Worm (Caenorhabditis elegans) whole organism, young adult: ENCODE measurements around the gene C49F5.8.

ENCODE experiments used
- B0019.2 ChIP-seq: fragments of 200-800 bp; sonication (Bioruptor generic); conservative IDR thresholded peaks from 2 replicates; pipeline ENCODE4 v1.3.6; 2022; ENCODE audit warnings: missing genetic modification reagents, missing genetic modification characterization, missing compliant biosample characterization
- B0261.1 ChIP-seq: sonication (generic microtip); optimal IDR thresholded peaks from 2 replicates; lab custom pipeline; 2016; ENCODE audit warnings: mild to moderate bottlenecking, missing genetic modification characterization, moderate library complexity, missing compliant biosample characterization
- B0336.3 ChIP-seq: fragments of 200-800 bp; sonication (Bioruptor generic); IDR thresholded peaks from 2 replicates; pipeline ENCODE4 v1.3.6; 2022; ENCODE audit warnings: missing genetic modification characterization, missing compliant biosample characterization
- F39B2.1 ChIP-seq: fragments of 200-800 bp; sonication (Bioruptor generic); IDR thresholded peaks from 2 replicates; pipeline ENCODE4 v1.3.6; 2022; ENCODE audit warnings: missing genetic modification reagents, missing genetic modification characterization, missing compliant biosample characterization
- F55B11.4 ChIP-seq: sonication (generic microtip); optimal IDR thresholded peaks from 2 replicates; lab custom pipeline; 2016; ENCODE audit warnings: missing compliant biosample characterization, missing genetic modification characterization, borderline replicate concordance; ENCODE audit not compliant: insufficient read depth
- F57A8.1 ChIP-seq: fragments of 200-800 bp; sonication (Bioruptor generic); optimal IDR thresholded peaks from 2 replicates; lab custom pipeline; 2018; ENCODE audit warnings: mild to moderate bottlenecking, missing genetic modification characterization, moderate library complexity, missing compliant biosample characterization
- K11D2.4 ChIP-seq: fragments of 200-800 bp; sonication (Bioruptor generic); IDR thresholded peaks from 2 replicates; pipeline ENCODE4 v1.3.6; 2022; ENCODE audit warnings: missing genetic modification reagents, missing genetic modification characterization, missing compliant biosample characterization
- T26A5.8 ChIP-seq: sonication (generic microtip); optimal IDR thresholded peaks from 2 replicates; lab custom pipeline; 2016; ENCODE audit warnings: missing genetic modification characterization, missing compliant biosample characterization
- Y53G8AR.9 ChIP-seq: fragments of 200-800 bp; sonication (Bioruptor generic); conservative IDR thresholded peaks from 2 replicates; pipeline ENCODE4 v1.3.6; 2022; ENCODE audit warnings: missing genetic modification reagents, missing genetic modification characterization, missing compliant biosample characterization
- Y56A3A.18 ChIP-seq: fragments of 200-800 bp; sonication (Bioruptor generic); IDR thresholded peaks from 2 replicates; pipeline ENCODE4 v1.3.6; 2022; ENCODE audit warnings: missing genetic modification reagents, missing genetic modification characterization, missing compliant biosample characterization
- ZK185.1 ChIP-seq: sonication (generic microtip); optimal IDR thresholded peaks from 2 replicates; lab custom pipeline; 2016; ENCODE audit warnings: mild to moderate bottlenecking, missing genetic modification characterization, missing compliant biosample characterization; ENCODE audit not compliant: poor library complexity, severe bottlenecking
- akir-1 ChIP-seq: fragments of 200-800 bp; sonication (Bioruptor generic); optimal IDR thresholded peaks from 2 replicates; lab custom pipeline; 2018; ENCODE audit warnings: mild to moderate bottlenecking, missing genetic modification characterization, moderate library complexity, missing compliant biosample characterization
- atf-7 ChIP-seq: sonication (generic microtip); optimal IDR thresholded peaks from 2 replicates; lab custom pipeline; 2017; ENCODE audit warnings: mild to moderate bottlenecking, missing genetic modification characterization, missing compliant biosample characterization
- cebp-1 ChIP-seq, 2 experiments: fragments of 200-800 bp in 1 of 2; sonication (Bioruptor generic) in 1 of 2; sonication (generic microtip) in 1 of 2; IDR thresholded peaks in 1 of 2; optimal IDR thresholded peaks in 1 of 2; 2 replicates each; pipeline versions ENCODE4 v1.3.6 to Lab custom; 2017 to 2022; ENCODE audit warnings: missing compliant biosample characterization in 2 of 2, missing genetic modification characterization in 2 of 2, mild to moderate bottlenecking in 1 of 2, missing genetic modification reagents in 1 of 2, moderate library complexity in 1 of 2
- ceh-58 ChIP-seq: fragments of 200-800 bp; sonication (Bioruptor generic); IDR thresholded peaks from 2 replicates; pipeline ENCODE4 v1.3.6; 2022; ENCODE audit warnings: missing genetic modification characterization, missing compliant biosample characterization
- ceh-91 ChIP-seq: fragments of 200-800 bp; sonication (Bioruptor generic); IDR thresholded peaks from 2 replicates; pipeline ENCODE4 v1.3.6; 2022; ENCODE audit warnings: missing genetic modification reagents, missing genetic modification characterization, missing compliant biosample characterization
- chd-7 ChIP-seq: sonication (generic microtip); optimal IDR thresholded peaks from 2 replicates; lab custom pipeline; 2016; ENCODE audit warnings: mild to moderate bottlenecking, missing genetic modification characterization, moderate library complexity, missing compliant biosample characterization
- dox-1 ChIP-seq: fragments of 200-800 bp; sonication (Bioruptor generic); IDR thresholded peaks from 2 replicates; pipeline ENCODE4 v1.3.6; 2022; ENCODE audit warnings: missing genetic modification reagents, missing genetic modification characterization, missing compliant biosample characterization
- efl-1 ChIP-seq: fragments of 150-350 bp; optimal IDR thresholded peaks from 2 replicates; lab custom pipeline; 2014; ENCODE audit warnings: missing biosample characterization, missing genetic modification reagents, missing genetic modification characterization
- hmg-1.2 ChIP-seq: fragments of 200-800 bp; sonication (Bioruptor generic); IDR thresholded peaks from 2 replicates; pipeline ENCODE4 v1.3.6; 2022; ENCODE audit warnings: missing genetic modification reagents, missing genetic modification characterization, missing compliant biosample characterization
- hsf-1 ChIP-seq: fragments of 200-800 bp; sonication (Bioruptor generic); IDR thresholded peaks from 2 replicates; pipeline ENCODE4 v1.3.6; 2022; ENCODE audit warnings: missing genetic modification reagents, missing genetic modification characterization, missing compliant biosample characterization
- let-526 ChIP-seq: fragments of 200-800 bp; sonication (Bioruptor generic); IDR thresholded peaks from 2 replicates; pipeline ENCODE4 v1.3.6; 2022; ENCODE audit warnings: missing genetic modification reagents, missing genetic modification characterization, missing compliant biosample characterization
- lir-1 ChIP-seq: fragments of 200-800 bp; sonication (Bioruptor generic); conservative IDR thresholded peaks from 2 replicates; pipeline ENCODE4 v1.3.6; 2022; ENCODE audit warnings: missing genetic modification reagents, missing genetic modification characterization, missing compliant biosample characterization
- mcd-1 ChIP-seq: fragments of 200-800 bp; sonication (Bioruptor generic); IDR thresholded peaks from 2 replicates; pipeline ENCODE4 v1.3.6; 2022; ENCODE audit warnings: missing genetic modification reagents, missing genetic modification characterization, missing compliant biosample characterization
- nfya-2 ChIP-seq: fragments of 200-800 bp; sonication (Bioruptor generic); IDR thresholded peaks from 2 replicates; pipeline ENCODE4 v1.3.6; 2022; ENCODE audit warnings: missing genetic modification reagents, missing genetic modification characterization, missing compliant biosample characterization
- nhr-120 ChIP-seq: fragments of 200-800 bp; sonication (Bioruptor generic); IDR thresholded peaks from 2 replicates; pipeline ENCODE4 v1.3.6; 2022; ENCODE audit warnings: missing genetic modification characterization, missing compliant biosample characterization
- nhr-90 ChIP-seq: sonication (generic microtip); optimal IDR thresholded peaks from 2 replicates; lab custom pipeline; 2016; ENCODE audit warnings: missing genotype, mild to moderate bottlenecking, missing genetic modification characterization, missing compliant biosample characterization
- pha-4 ChIP-seq: fragments of 150-350 bp; sonication (generic microtip); optimal IDR thresholded peaks from 2 replicates; lab custom pipeline; 2014; ENCODE audit warnings: missing biosample characterization, missing genetic modification reagents, missing genetic modification characterization
- rcor-1 ChIP-seq: fragments of 200-800 bp; sonication (Bioruptor generic); IDR thresholded peaks from 2 replicates; pipeline ENCODE4 v1.3.6; 2022; ENCODE audit warnings: missing genetic modification reagents, missing genetic modification characterization, missing compliant biosample characterization
- repo-1 ChIP-seq: sonication (generic microtip); optimal IDR thresholded peaks from 2 replicates; lab custom pipeline; 2017; ENCODE audit warnings: mild to moderate bottlenecking, missing genetic modification characterization, missing compliant biosample characterization
- sdz-38 ChIP-seq: sonication (generic microtip); optimal IDR thresholded peaks from 2 replicates; lab custom pipeline; 2016; ENCODE audit warnings: missing genotype, missing genetic modification characterization, missing compliant biosample characterization
- snpc-1.3 ChIP-seq: sonication (generic microtip); optimal IDR thresholded peaks from 2 replicates; lab custom pipeline; 2017; ENCODE audit warnings: missing genetic modification characterization, mild to moderate bottlenecking, missing compliant biosample characterization, antibody characterized with exemption, moderate library complexity, missing genotype, missing genetic modification reagents; ENCODE audit not compliant: insufficient read depth
- snpc-4 ChIP-seq, 5 experiments: fragments of 150-350 bp in 1 of 5; sonication (generic microtip) in 4 of 5; optimal IDR thresholded peaks; 2 replicates each; lab custom pipeline; 2014 to 2018; ENCODE audit warnings: missing genetic modification characterization in 5 of 5, missing biosample characterization in 3 of 5, antibody characterized with exemption in 2 of 5, mild to moderate bottlenecking in 2 of 5, missing compliant biosample characterization in 2 of 5, missing genotype in 2 of 5, moderate library complexity in 2 of 5, missing genetic modification reagents in 1 of 5
- ztf-25 ChIP-seq: fragments of 200-800 bp; sonication (Bioruptor generic); IDR thresholded peaks from 2 replicates; pipeline ENCODE4 v1.3.6; 2022; ENCODE audit warnings: missing genetic modification reagents, missing genetic modification characterization, missing compliant biosample characterization
- ztf-26 ChIP-seq: sonication (generic microtip); optimal IDR thresholded peaks from 2 replicates; lab custom pipeline; 2017; ENCODE audit warnings: missing genetic modification characterization, missing compliant biosample characterization
- ztf-3 ChIP-seq: fragments of 200-800 bp; sonication (Bioruptor generic); optimal IDR thresholded peaks from 2 replicates; lab custom pipeline; 2018; ENCODE audit warnings: mild to moderate bottlenecking, missing genetic modification characterization, missing compliant biosample characterization

Gene C49F5.8

DNA sequence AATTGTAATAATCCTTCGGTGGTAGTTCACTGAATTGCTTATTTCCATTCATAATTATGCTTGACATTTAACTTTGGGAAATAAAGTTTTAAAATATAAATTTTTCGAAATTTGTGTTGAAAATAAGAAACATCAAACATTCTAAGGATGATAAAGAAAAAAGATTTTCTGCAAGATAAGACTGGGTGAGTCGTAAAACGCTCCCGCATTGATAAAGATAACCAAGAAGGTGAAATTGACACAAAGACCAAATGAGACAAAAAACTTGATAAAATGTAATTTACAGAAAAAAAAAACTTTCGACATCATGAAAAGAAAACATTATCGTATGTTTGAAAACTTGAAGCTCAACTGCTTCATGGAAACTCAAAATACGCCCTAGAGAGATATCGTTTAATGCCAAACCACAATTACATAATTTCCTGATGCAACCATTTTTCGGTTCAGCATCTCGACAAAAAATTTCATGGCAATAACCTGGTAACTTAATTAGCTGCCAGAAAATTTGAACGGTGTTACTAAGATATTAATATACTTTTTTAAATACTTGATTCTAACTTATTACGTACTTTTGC is 8.2 kb downstream of the C49F5.8 start (continued):
- peak; percentile 7; the same call in 1 of the 2 replicates for TF ChIP-seq rcor-1 (GFP tag; lab: Robert Waterston, UW)
- TF ChIP-seq lir-1 (GFP tag; lab: Robert Waterston, UW) = no peak
- TF ChIP-seq ceh-58 = no peak
- no peak for TF ChIP-seq F39B2.1
- no peak for TF ChIP-seq nhr-120 (GFP tag; lab: Robert Waterston, UW)
- no peak for TF ChIP-seq snpc-1.3 (tag; lab: Kevin White, UChicago)
- TF ChIP-seq cebp-1 (GFP tag; IDR thresholded peaks at IDR 0.05; lab: Robert Waterston, UW) = no peak
- TF ChIP-seq cebp-1 (tag; optimal IDR thresholded peaks at IDR 0.05; lab: Kevin White, UChicago) = peak; percentile 30
- peak; percentile 11 for TF ChIP-seq T26A5.8 (tag; lab: Kevin White, UChicago)
- TF ChIP-seq B0261.1 = peak; percentile 2
- no peak for TF ChIP-seq hsf-1
- TF ChIP-seq ztf-26 (tag; lab: Kevin White, UChicago) = peak; percentile 46
- TF ChIP-seq pha-4 (tag; lab: Kevin White, UChicago) = no peak
- TF ChIP-seq dox-1 (GFP tag; lab: Robert Waterston, UW) = no peak
- peak; percentile 56 for TF ChIP-seq Y56A3A.18 (GFP tag; lab: Robert Waterston, UW)
- TF ChIP-seq snpc-4 (GFP tag; optimal IDR thresholded peaks at IDR 0.05; lab: Kevin White, UChicago) = no peak
- TF ChIP-seq snpc-4 (tag; optimal IDR thresholded peaks at IDR 0.05; lab: Kevin White, UChicago) = no peak

- TF ChIP-seq ztf-3 (GFP tag; lab: Kevin White, UChicago) (no peak), akir-1 (GFP tag; lab: Kevin White, UChicago) (no peak), dox-1 (GFP tag; lab: Robert Waterston, UW) (no peak), ztf-25 (GFP tag; lab: Robert Waterston, UW) (no peak), F57A8.1 (GFP tag; lab: Kevin White, UChicago) (no peak), atf-7 (tag; lab: Kevin White, UChicago) (no peak), hmg-1.2 (GFP tag; lab: Robert Waterston, UW) (no peak), ZK185.1 (no peak), mcd-1 (no peak), hsf-1 (no peak)
- TF ChIP-seq, all 124 proteins: peak for 0
Observed at ce11 chrX:11969085-11969484, 9.1 kb downstream of the C49F5.8 start.

- TF ChIP-seq let-526 = no peak
- TF ChIP-seq K11D2.4 (GFP tag; lab: Robert Waterston, UW) = peak; percentile 29; the same call in 1 of the 2 replicates
Observed at ce11 chrX:11969554-11969953, 9.6 kb downstream of the C49F5.8 start.

DNA sequence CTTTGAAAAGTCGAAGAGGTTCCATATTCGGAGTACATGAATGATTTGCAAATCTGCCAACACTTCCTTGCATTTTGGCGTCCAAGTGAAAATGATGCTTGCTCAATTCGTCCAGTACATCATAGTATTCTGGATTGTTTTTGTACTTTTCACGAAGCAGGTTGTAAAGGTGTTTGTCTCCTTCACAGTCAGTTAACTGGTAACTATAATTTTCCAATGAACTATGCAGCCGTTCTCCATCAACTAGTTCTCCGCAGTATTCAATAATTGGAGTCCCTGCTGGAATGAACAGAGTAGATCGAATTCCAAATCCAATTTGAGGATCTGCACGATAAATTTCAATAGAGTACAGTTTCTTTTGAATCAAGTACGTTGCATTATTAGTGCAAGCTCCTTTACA is 11.4 kb downstream of the C49F5.8 start:
- TF ChIP-seq repo-1 (tag; lab: Kevin White, UChicago) = peak; percentile 6
- TF ChIP-seq nfya-2 (GFP tag; lab: Robert Waterston, UW) = no peak
- TF ChIP-seq sdz-38 (tag; lab: Kevin White, UChicago) = no peak
- TF ChIP-seq F55B11.4 (tag; lab: Kevin White, UChicago) = no peak
- TF ChIP-seq chd-7 = no peak

- no peak for TF ChIP-seq ztf-3 (GFP tag; lab: Kevin White, UChicago)
- no peak for TF ChIP-seq Y53G8AR.9 (GFP tag; lab: Robert Waterston, UW)
- no peak for TF ChIP-seq nhr-90
- TF ChIP-seq ceh-91 = no peak
- TF ChIP-seq B0019.2 (GFP tag; lab: Robert Waterston, UW) = no peak
- no peak for TF ChIP-seq dox-1 (GFP tag; lab: Robert Waterston, UW)
- no peak for TF ChIP-seq B0336.3 (GFP tag; lab: Robert Waterston, UW)
- TF ChIP-seq efl-1 = no peak
- no peak for TF ChIP-seq snpc-1.3 (tag; lab: Kevin White, UChicago)
- no peak for TF ChIP-seq pha-4 (tag; lab: Kevin White, UChicago)
Observed at ce11 chrX:11974629-11975085, 14.7 kb downstream of the C49F5.8 start, which contains the start of gene set-6. Gene set-6, minus strand, starts transcription at chrX:11974679.
